Fruit fly (Drosophila melanogaster) whole organism, wandering third instar larva: Measurements from ENCODE around the gene CG14535.

Source experiments
- Abd-B ChIP-seq: fragments of >200 bp; optimal IDR thresholded peaks from 2 replicates; lab custom pipeline; 2017; ENCODE audit warnings: missing biosample characterization, missing genetic modification characterization
- CG32264 ChIP-seq: fragments of 200-800 bp; sonication (Bioruptor generic); optimal IDR thresholded peaks from 2 replicates; lab custom pipeline; 2016; ENCODE audit warnings: missing biosample characterization, missing genetic modification characterization
- CG9705 ChIP-seq: fragments of 200-800 bp; sonication (Bioruptor generic); optimal IDR thresholded peaks from 2 replicates; lab custom pipeline; 2018; ENCODE audit warnings: missing biosample characterization, mild to moderate bottlenecking, missing genetic modification characterization
- CrebA ChIP-seq: fragments of 200-800 bp; sonication (Bioruptor generic); optimal IDR thresholded peaks from 2 replicates; lab custom pipeline; 2016; ENCODE audit warnings: missing biosample characterization, mild to moderate bottlenecking, missing genetic modification characterization, borderline replicate concordance
- Dfd ChIP-seq: fragments of >200 bp; optimal IDR thresholded peaks from 2 replicates; lab custom pipeline; 2017; ENCODE audit warnings: missing biosample characterization, missing genetic modification characterization
- Dif ChIP-seq: fragments of 200-275, 200-300 bp; sonication (Bioruptor generic); optimal IDR thresholded peaks from 2 replicates; lab custom pipeline; 2018; ENCODE audit warnings: missing biosample characterization, missing genetic modification characterization; ENCODE audit not compliant: partially characterized antibody
- HLH106 ChIP-seq: fragments of 200-800 bp; optimal IDR thresholded peaks from 3 replicates; lab custom pipeline; 2019; ENCODE audit warnings: missing biosample characterization, mild to moderate bottlenecking, missing genetic modification characterization, moderate library complexity
- Hnf4 ChIP-seq: fragments of 200-800 bp; sonication (Bioruptor generic); optimal IDR thresholded peaks from 2 replicates; lab custom pipeline; 2016; ENCODE audit warnings: missing biosample characterization, mild to moderate bottlenecking, missing genetic modification characterization
- Hr78 ChIP-seq: fragments of >200 bp; optimal IDR thresholded peaks from 2 replicates; lab custom pipeline; 2017; ENCODE audit warnings: missing biosample characterization, missing genetic modification characterization
- Hr83 ChIP-seq: fragments of 200-300 bp; sonication (Bioruptor generic); optimal IDR thresholded peaks from 2 replicates; lab custom pipeline; 2016; ENCODE audit warnings: missing biosample characterization, mild to moderate bottlenecking, missing genetic modification characterization, moderate library complexity; ENCODE audit not compliant: poor library complexity, severe bottlenecking
- Jra ChIP-seq: sonication (Bioruptor generic); optimal IDR thresholded peaks from 2 replicates; lab custom pipeline; 2016; ENCODE audit warnings: missing biosample characterization, missing genetic modification characterization
- Mio ChIP-seq: sonication (Bioruptor generic); optimal IDR thresholded peaks from 2 replicates; lab custom pipeline; 2016; ENCODE audit warnings: missing biosample characterization, missing genetic modification characterization
- Myc ChIP-seq: fragments of >200 bp; optimal IDR thresholded peaks from 2 replicates; lab custom pipeline; 2017
- N ChIP-seq: fragments of >200 bp; optimal IDR thresholded peaks from 2 replicates; lab custom pipeline; 2018; ENCODE audit warnings: missing biosample characterization, missing external identifiers, missing genetic modification characterization
- OdsH ChIP-seq: fragments of 200-800 bp; sonication (Bioruptor generic); optimal IDR thresholded peaks from 2 replicates; lab custom pipeline; 2016; ENCODE audit warnings: missing biosample characterization, mild to moderate bottlenecking, missing genetic modification characterization
- Rel ChIP-seq, 2 experiments: fragments of 200-800 bp; sonication (Bioruptor generic) in 1 of 2; optimal IDR thresholded peaks; 2 replicates in 1 of 2; 3 replicates in 1 of 2; lab custom pipeline; 2016 to 2019; ENCODE audit warnings: mild to moderate bottlenecking in 2 of 2, missing biosample characterization in 2 of 2, missing genetic modification characterization in 2 of 2, moderate library complexity in 1 of 2
- Sp1 ChIP-seq: fragments of 200-800 bp; sonication (Bioruptor generic); optimal IDR thresholded peaks from 3 replicates; lab custom pipeline; 2019; ENCODE audit warnings: missing biosample characterization, mild to moderate bottlenecking, missing genetic modification characterization, moderate library complexity
- Vsx2 ChIP-seq: fragments of 200-300, 225-300 bp; sonication (Bioruptor generic); optimal IDR thresholded peaks from 2 replicates; lab custom pipeline; 2018; ENCODE audit warnings: missing biosample characterization, missing genetic modification characterization; ENCODE audit not compliant: partially characterized antibody
- br ChIP-seq: fragments of 200-800 bp; sonication (Bioruptor generic); optimal IDR thresholded peaks from 2 replicates; lab custom pipeline; 2016; ENCODE audit warnings: missing biosample characterization, missing genetic modification characterization
- brk ChIP-seq: fragments of 200-800 bp; sonication (Bioruptor generic); optimal IDR thresholded peaks from 2 replicates; lab custom pipeline; 2016; ENCODE audit warnings: missing biosample characterization, mild to moderate bottlenecking, missing genetic modification characterization
- dl ChIP-seq, 2 experiments: fragments of 175-275, 200-275 bp in 1 of 2; fragments of 200-275 bp in 1 of 2; sonication (Bioruptor generic); optimal IDR thresholded peaks; lab custom pipeline; 2018; ENCODE audit warnings: mild to moderate bottlenecking in 2 of 2, missing biosample characterization in 2 of 2, missing genetic modification characterization in 2 of 2, moderate library complexity in 2 of 2; ENCODE audit not compliant: partially characterized antibody in 2 of 2, insufficient read depth in 1 of 2
- dmrt93B ChIP-seq: fragments of 200-800 bp; sonication (Bioruptor generic); optimal IDR thresholded peaks from 2 replicates; lab custom pipeline; 2018; ENCODE audit warnings: missing biosample characterization, mild to moderate bottlenecking, missing genetic modification characterization
- dsf ChIP-seq: sonication (Bioruptor generic); optimal IDR thresholded peaks from 2 replicates; lab custom pipeline; 2016; ENCODE audit warnings: missing biosample characterization, missing genetic modification characterization, borderline replicate concordance
- ey ChIP-seq: fragments of 200-800 bp; sonication (Bioruptor generic); optimal IDR thresholded peaks from 2 replicates; lab custom pipeline; 2016; ENCODE audit warnings: missing biosample characterization, missing genetic modification characterization
- foxo ChIP-seq, 2 experiments: fragments of 200-800 bp; sonication (Bioruptor generic); optimal IDR thresholded peaks; 2 replicates in 1 of 2; 3 replicates in 1 of 2; lab custom pipeline; 2016 to 2017; ENCODE audit warnings: missing biosample characterization in 2 of 2, missing genetic modification characterization in 2 of 2
- fru ChIP-seq: fragments of 200-800 bp; sonication (Bioruptor generic); optimal IDR thresholded peaks from 3 replicates; lab custom pipeline; 2016; ENCODE audit warnings: missing biosample characterization, mild to moderate bottlenecking, missing genetic modification characterization
- h ChIP-seq: fragments of 200-800 bp; sonication (Bioruptor generic); optimal IDR thresholded peaks from 3 replicates; lab custom pipeline; 2016; ENCODE audit warnings: missing biosample characterization, mild to moderate bottlenecking, missing genetic modification characterization
- jim ChIP-seq: fragments of 175-275, 200-325 bp; sonication (Bioruptor generic); optimal IDR thresholded peaks from 2 replicates; lab custom pipeline; 2016; ENCODE audit warnings: missing biosample characterization, mild to moderate bottlenecking, missing genetic modification characterization
- lola ChIP-seq: fragments of >200 bp; optimal IDR thresholded peaks from 2 replicates; lab custom pipeline; 2017; ENCODE audit warnings: missing biosample characterization, missing genetic modification characterization
- pan ChIP-seq: fragments of >200 bp; optimal IDR thresholded peaks from 2 replicates; lab custom pipeline; 2017
- psq ChIP-seq: fragments of 200-800 bp; sonication (Bioruptor generic); optimal IDR thresholded peaks from 3 replicates; lab custom pipeline; 2017; ENCODE audit warnings: missing biosample characterization, mild to moderate bottlenecking, missing genetic modification characterization, moderate library complexity
- rgr ChIP-seq: fragments of 200-800 bp; sonication (Bioruptor generic); optimal IDR thresholded peaks from 3 replicates; lab custom pipeline; 2016; ENCODE audit warnings: missing biosample characterization, mild to moderate bottlenecking, missing genetic modification characterization
- sage ChIP-seq: fragments of 200-800 bp; sonication (Bioruptor generic); optimal IDR thresholded peaks from 2 replicates; lab custom pipeline; 2016; ENCODE audit warnings: missing biosample characterization, mild to moderate bottlenecking, missing genetic modification characterization
- sv ChIP-seq: fragments of 200-800 bp; sonication (Bioruptor generic); optimal IDR thresholded peaks from 3 replicates; lab custom pipeline; 2016; ENCODE audit warnings: missing biosample characterization, missing genetic modification characterization
- usp ChIP-seq: fragments of >200 bp; optimal IDR thresholded peaks from 2 replicates; lab custom pipeline; 2017; ENCODE audit warnings: missing biosample characterization, missing genetic modification characterization
- woc ChIP-seq: sonication (Bioruptor generic); optimal IDR thresholded peaks from 2 replicates; lab custom pipeline; 2016; ENCODE audit warnings: missing biosample characterization, mild to moderate bottlenecking, missing genetic modification characterization

CG14535 gene

dm6 chr2L:7855108-7855507 lies at the start of gene CG14535:
Gene CG14535 (minus strand): TSS chr2L:7855475.
- TF ChIP-seq Hr78 (GFP tag; lab: Kevin White, UChicago) (no peak), ey (GFP tag; lab: Kevin White, UChicago) (no peak), Abd-B (GFP tag; lab: Kevin White, UChicago) (no peak), Dif (no peak), HLH106 (tag; lab: Kevin White, UChicago) (no peak), usp (GFP tag; lab: Kevin White, UChicago) (no peak), CG9705 (GFP tag; lab: Kevin White, UChicago) (no peak), rgr (no peak)

dm6 chr2L:7901833-7902232 lies 46.6 kb upstream of the CG14535 start:
- TF ChIP-seq usp (GFP tag; lab: Kevin White, UChicago) (no peak), dsf (GFP tag; lab: Kevin White, UChicago) (no peak), foxo (GFP tag; optimal IDR thresholded peaks at IDR 0.05; lab: Kevin White, UChicago) (no peak), Mio (GFP tag; lab: Kevin White, UChicago) (no peak), Myc (lab: Kevin White, UChicago) (no peak), dl (GFP tag; optimal IDR thresholded peaks at IDR 0.05; lab: Kevin White, UChicago; ENCODE audit: insufficient read depth in 1 of 2, partially characterized antibody in 2 of 2) (no peak), N (no peak), Sp1 (no peak), sv (GFP tag; lab: Kevin White, UChicago) (no peak), Dif (no peak), sage (GFP tag; lab: Kevin White, UChicago) (no peak), Vsx2 (no peak), Hr78 (GFP tag; lab: Kevin White, UChicago) (no peak), rgr (no peak)

dm6 chr2L:7899949-7900348 lies 44.7 kb upstream of the CG14535 start:
- TF ChIP-seq ey (GFP tag; lab: Kevin White, UChicago): peak; percentile 62
- peak; percentile 62 for TF ChIP-seq psq (GFP tag; lab: Kevin White, UChicago)
- TF ChIP-seq CrebA (GFP tag; lab: Kevin White, UChicago): no peak
- TF ChIP-seq N: no peak
- no peak for TF ChIP-seq pan (lab: Kevin White, UChicago)
- TF ChIP-seq CG9705 (GFP tag; lab: Kevin White, UChicago): peak; percentile 23
- TF ChIP-seq lola (GFP tag; lab: Kevin White, UChicago): no peak
- no peak for TF ChIP-seq Abd-B (GFP tag; lab: Kevin White, UChicago)
- peak; percentile 65 for TF ChIP-seq Hnf4
- peak; percentile 63 for TF ChIP-seq OdsH (GFP tag; lab: Kevin White, UChicago)
- no peak for TF ChIP-seq Vsx2
- TF ChIP-seq Hr78 (GFP tag; lab: Kevin White, UChicago): no peak
- TF ChIP-seq dmrt93B (GFP tag; lab: Kevin White, UChicago): peak; percentile 47
- no peak for TF ChIP-seq Dif
- peak; percentile 33 for TF ChIP-seq sage (GFP tag; lab: Kevin White, UChicago)
- peak; percentile 37 for TF ChIP-seq woc (GFP tag; lab: Kevin White, UChicago)
- TF ChIP-seq sv (GFP tag; lab: Kevin White, UChicago): no peak
- peak; percentile 7 for TF ChIP-seq brk (GFP tag; lab: Kevin White, UChicago)
- no peak for TF ChIP-seq jim
- peak; percentile 81 for TF ChIP-seq HLH106 (tag; lab: Kevin White, UChicago)
- peak; percentile 73 for TF ChIP-seq br (GFP tag; lab: Kevin White, UChicago)
- TF ChIP-seq Rel (GFP tag; optimal IDR thresholded peaks at IDR 0.05; lab: Kevin White, UChicago): no peak
- peak; percentile 7 for TF ChIP-seq Rel (tag; optimal IDR thresholded peaks at IDR 0.05; lab: Kevin White, UChicago)
- no peak for TF ChIP-seq Mio (GFP tag; lab: Kevin White, UChicago)
- TF ChIP-seq Sp1: peak; percentile 79
- peak; percentile 60 for TF ChIP-seq rgr
- TF ChIP-seq Hr83: no peak
- peak; percentile 34 to 66 for TF ChIP-seq foxo (GFP tag; optimal IDR thresholded peaks at IDR 0.05; lab: Kevin White, UChicago)
- no peak for TF ChIP-seq Myc (lab: Kevin White, UChicago)
- TF ChIP-seq usp (GFP tag; lab: Kevin White, UChicago): no peak
- TF ChIP-seq CG32264 (GFP tag; lab: Kevin White, UChicago): peak; percentile 58
- TF ChIP-seq Jra: no peak
- TF ChIP-seq Dfd (GFP tag; lab: Kevin White, UChicago): no peak
- peak; percentile 82 for TF ChIP-seq h (GFP tag; lab: Kevin White, UChicago)
- peak; percentile 81 for TF ChIP-seq fru (GFP tag; lab: Kevin White, UChicago)
